Worm (Caenorhabditis elegans): Measurements from ENCODE around the gene B0464.6.

- TF ChIP-seq egl-27 (tag; optimal IDR thresholded peaks at IDR 0.05) (no peak), ama-1 (optimal IDR thresholded peaks at IDR 0.05) (no peak), fkh-10 (GFP tag; optimal IDR thresholded peaks at IDR 0.05) (no peak), lin-39 (tag; optimal IDR thresholded peaks at IDR 0.05) (no peak), pqm-1 (tag; optimal IDR thresholded peaks at IDR 0.05) (no peak)
These were observed 45.9 kb upstream of the B0464.6 start for ce11 chrIII:9511660-9512059.
